Fruit fly (Drosophila melanogaster): Measurements from ENCODE around the gene Tim23.

DNA sequence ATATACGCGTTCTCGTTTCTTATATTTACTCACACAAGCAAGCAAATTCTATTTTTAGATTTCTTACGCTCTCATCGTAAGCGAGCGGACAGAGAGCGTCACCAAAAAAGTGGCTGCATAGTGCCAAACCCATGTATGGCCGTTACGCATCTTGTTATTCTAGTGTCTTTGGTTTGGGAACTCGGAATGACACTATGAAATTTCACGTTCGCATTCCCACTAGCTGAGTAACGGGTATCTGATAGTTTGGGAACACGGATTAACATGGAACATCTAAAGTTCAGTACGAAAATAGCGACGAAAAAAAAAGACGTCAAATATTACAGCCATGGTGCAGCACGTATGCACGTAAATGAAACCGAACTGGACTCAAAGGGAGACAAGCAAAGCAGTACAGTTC is 1.7 kb upstream of the Tim23 start:
- no peak for TF ChIP-seq Adf1 (GFP tag; IDR thresholded peaks at IDR 0.05)
- TF ChIP-seq ttk (GFP tag; IDR thresholded peaks at IDR 0.05), result no peak
- no peak for TF ChIP-seq Atf3 (GFP tag; optimal IDR thresholded peaks at IDR 0.05)
- TF ChIP-seq NFAT (GFP tag; IDR thresholded peaks at IDR 0.05), result no peak
